Fruit fly (Drosophila melanogaster): ENCODE data around the gene PIG-K.

Gene PIG-K

dm6 chrX:2005840-2006239 is 3.3 kb downstream of the PIG-K start (continued):
- TF ChIP-seq CG43689 (GFP tag; IDR thresholded peaks at IDR 0.05) (peak; percentile 29; the same call in 1 of the 2 replicates), CG11696 (GFP tag; IDR thresholded peaks at IDR 0.05) (no peak), CG14050 (GFP tag; IDR thresholded peaks at IDR 0.05) (peak; percentile 28; the same call in 1 of the 3 replicates), hb (GFP tag; IDR thresholded peaks at IDR 0.05; ENCODE audit: partially characterized antibody) (no peak), CG12155 (GFP tag; optimal IDR thresholded peaks at IDR 0.05) (no peak), Rx (GFP tag; IDR thresholded peaks at IDR 0.05) (peak; percentile 30; the same call in 1 of the 2 replicates), Atf6 (GFP tag; IDR thresholded peaks at IDR 0.05) (peak; percentile 45; the same call in 1 of the 2 replicates), NK7.1 (GFP tag; optimal IDR thresholded peaks at IDR 0.05) (peak; percentile 44), CG7271 (tag; optimal IDR thresholded peaks at IDR 0.05) (peak; percentile 58), Hsf (GFP tag; optimal IDR thresholded peaks at IDR 0.05) (peak; percentile 52), en (GFP tag; optimal IDR thresholded peaks at IDR 0.05) (peak; percentile 68), ranshi (GFP tag; IDR thresholded peaks at IDR 0.05) (0 out of 2 replicates have a peak, but pooled peaks have one; percentile 13), CG1233 (GFP tag; optimal IDR thresholded peaks at IDR 0.05) (peak; percentile 75), eyg (GFP tag; optimal IDR thresholded peaks at IDR 0.05) (peak; percentile 55), CG10462 (GFP tag; optimal IDR thresholded peaks at IDR 0.05) (peak; percentile 41), CG10209 (GFP tag; optimal IDR thresholded peaks at IDR 0.05) (peak; percentile 54), pnt (GFP tag; optimal IDR thresholded peaks at IDR 0.05) (no peak), CG13775 (GFP tag; optimal IDR thresholded peaks at IDR 0.05) (peak; percentile 68), CG8478 (optimal IDR thresholded peaks at IDR 0.05) (no peak), CG3847 (GFP tag; IDR thresholded peaks at IDR 0.05) (no peak), CG1647 (GFP tag; optimal IDR thresholded peaks at IDR 0.05) (no peak), CG31388 (GFP tag; optimal IDR thresholded peaks at IDR 0.05) (no peak), CG7786 (GFP tag; optimal IDR thresholded peaks at IDR 0.05) (peak; percentile 6), CG7963 (GFP tag; IDR thresholded peaks at IDR 0.05; ENCODE audit: partially characterized antibody) (0 out of 3 replicates have a peak, but pooled peaks have one; percentile 17), CG2199 (GFP tag; IDR thresholded peaks at IDR 0.05) (peak; percentile 70; the same call in 1 of the 3 replicates), gsb-n (tag; optimal IDR thresholded peaks at IDR 0.05) (peak; percentile 57), Elba2 (GFP tag; optimal IDR thresholded peaks at IDR 0.05) (no peak), CG30403 (GFP tag; optimal IDR thresholded peaks at IDR 0.05) (peak; percentile 60), CG11695 (GFP tag; IDR thresholded peaks at IDR 0.05) (peak; percentile 60), pum (GFP tag; optimal IDR thresholded peaks at IDR 0.05) (peak; percentile 46), Vsx1 (GFP tag; optimal IDR thresholded peaks at IDR 0.05) (no peak), CG2202 (tag; optimal IDR thresholded peaks at IDR 0.05) (peak; percentile 50), dmrt99B (tag; optimal IDR thresholded peaks at IDR 0.05) (peak; percentile 66), CG12104 (GFP tag; optimal IDR thresholded peaks at IDR 0.05) (peak; percentile 30), Sry-δ (GFP tag; optimal IDR thresholded peaks at IDR 0.05) (peak; percentile 29), PHDP (tag; optimal IDR thresholded peaks at IDR 0.05) (peak; percentile 68), Jarid2 (GFP tag; optimal IDR thresholded peaks at IDR 0.05) (peak; percentile 39), cg (GFP tag; optimal IDR thresholded peaks at IDR 0.05) (no peak), ssp (GFP tag; IDR thresholded peaks at IDR 0.05) (no peak), peb (GFP tag; IDR thresholded peaks at IDR 0.05) (no peak), gsb (GFP tag; IDR thresholded peaks at IDR 0.05) (peak; percentile 39; the same call in 1 of the 2 replicates), Bteb2 (GFP tag; optimal IDR thresholded peaks at IDR 0.05) (peak; percentile 32), Fer1 (GFP tag; optimal IDR thresholded peaks at IDR 0.05) (peak; percentile 71), CG11085 (GFP tag; IDR thresholded peaks at IDR 0.05) (peak; percentile 46; the same call in 1 of the 2 replicates), luna (GFP tag; optimal IDR thresholded peaks at IDR 0.05) (peak; percentile 26), grn (GFP tag; optimal IDR thresholded peaks at IDR 0.05) (no peak), btn (GFP tag; optimal IDR thresholded peaks at IDR 0.05) (peak; percentile 63), unpg (GFP tag; optimal IDR thresholded peaks at IDR 0.05) (peak; percentile 71), CG9437 (GFP tag; optimal IDR thresholded peaks at IDR 0.05) (peak; percentile 49), Poxn (GFP tag; IDR thresholded peaks at IDR 0.05) (no peak), br (optimal IDR thresholded peaks at IDR 0.05) (no peak), Dll (GFP tag; IDR thresholded peaks at IDR 0.05; ENCODE audit: partially characterized antibody) (no peak)
